Fruit fly (Drosophila melanogaster) whole organism, adult: Measurements from ENCODE around the gene CG15152.
A peak's percentile ranks its signal among the peaks of the same experiment; 100 is the strongest.

Experiments used
- CG11617 ChIP-seq: fragments of 200-800 bp; sonication (Bioruptor generic); optimal IDR thresholded peaks from 2 replicates; lab custom pipeline; 2017; ENCODE audit warnings: mild to moderate bottlenecking, missing biosample characterization, missing genetic modification reagents, missing genetic modification characterization
- CG12768 ChIP-seq: fragments of 200-800 bp; sonication (Bioruptor generic); optimal IDR thresholded peaks from 2 replicates; lab custom pipeline; 2017; ENCODE audit warnings: missing biosample characterization, missing genetic modification characterization, mild to moderate bottlenecking, moderate library complexity, missing genetic modification reagents
- CG14711 ChIP-seq: fragments of 200-800 bp; sonication (Bioruptor generic); optimal IDR thresholded peaks from 2 replicates; lab custom pipeline; 2018; ENCODE audit warnings: missing biosample characterization, mild to moderate bottlenecking, missing genetic modification characterization, moderate library complexity
- CG1620 ChIP-seq: fragments of 200-800 bp; sonication (Bioruptor generic); optimal IDR thresholded peaks from 2 replicates; lab custom pipeline; 2016; ENCODE audit warnings: missing biosample characterization, missing genetic modification characterization
- CG33017 ChIP-seq: fragments of 200-800 bp; sonication (Bioruptor generic); optimal IDR thresholded peaks from 2 replicates; lab custom pipeline; 2018; ENCODE audit warnings: missing biosample characterization, mild to moderate bottlenecking, missing genetic modification characterization, moderate library complexity
- CG5204 ChIP-seq: fragments of 200-800 bp; sonication (Bioruptor generic); optimal IDR thresholded peaks from 2 replicates; lab custom pipeline; 2016; ENCODE audit warnings: missing biosample characterization, missing genetic modification characterization
- CG7045 ChIP-seq: fragments of 200-800 bp; sonication (Bioruptor generic); optimal IDR thresholded peaks from 2 replicates; lab custom pipeline; 2017; ENCODE audit warnings: missing biosample characterization, mild to moderate bottlenecking, missing genetic modification characterization
- CG7101 ChIP-seq: fragments of 200-800 bp; sonication (Bioruptor generic); optimal IDR thresholded peaks from 2 replicates; lab custom pipeline; 2018; ENCODE audit warnings: missing biosample characterization, mild to moderate bottlenecking, missing genetic modification characterization, moderate library complexity
- Clk ChIP-seq: fragments of 200-800 bp; sonication (Bioruptor generic); optimal IDR thresholded peaks from 2 replicates; lab custom pipeline; 2017; ENCODE audit warnings: missing biosample characterization, missing genetic modification characterization
- Crg-1 ChIP-seq: fragments of 200-800 bp; sonication (Bioruptor generic); optimal IDR thresholded peaks from 2 replicates; lab custom pipeline; 2016; ENCODE audit warnings: missing biosample characterization, missing genetic modification characterization
- Hr96 ChIP-seq: fragments of 200-800 bp; sonication (Bioruptor generic); optimal IDR thresholded peaks from 2 replicates; lab custom pipeline; 2016; ENCODE audit warnings: missing biosample characterization, missing genetic modification characterization
- Mnt ChIP-seq: fragments of 200-800 bp; sonication (Bioruptor generic); optimal IDR thresholded peaks from 2 replicates; lab custom pipeline; 2016; ENCODE audit warnings: missing biosample characterization, mild to moderate bottlenecking, missing genetic modification characterization
- bab1 ChIP-seq: fragments of 200-800 bp; sonication (Bioruptor generic); optimal IDR thresholded peaks from 3 replicates; lab custom pipeline; 2019; ENCODE audit warnings: missing biosample characterization, mild to moderate bottlenecking, missing genetic modification characterization, moderate library complexity
- cic ChIP-seq: fragments of 200-800 bp; sonication (Bioruptor generic); optimal IDR thresholded peaks from 2 replicates; lab custom pipeline; 2017; ENCODE audit warnings: missing biosample characterization, mild to moderate bottlenecking, missing genetic modification characterization, moderate library complexity
- cnc ChIP-seq, 2 experiments: fragments of >200 bp; optimal IDR thresholded peaks; 2 replicates each; lab custom pipeline; 2017
- kay ChIP-seq: fragments of 200-800 bp; sonication (Bioruptor generic); peaks from one replicate; lab custom pipeline; 2016; ENCODE audit warnings: missing biosample characterization, missing genetic modification characterization, borderline replicate concordance
- ovo ChIP-seq: fragments of 200-800 bp; sonication (Bioruptor generic); optimal IDR thresholded peaks from 2 replicates; lab custom pipeline; 2016; ENCODE audit warnings: missing biosample characterization, missing genetic modification characterization
- pad ChIP-seq: fragments of 200-800 bp; sonication (Bioruptor generic); optimal IDR thresholded peaks from 3 replicates; lab custom pipeline; 2017; ENCODE audit warnings: missing biosample characterization, missing genetic modification characterization, mild to moderate bottlenecking, moderate library complexity, missing genetic modification reagents
- tj ChIP-seq: fragments of 200-800 bp; sonication (Bioruptor generic); optimal IDR thresholded peaks from 3 replicates; lab custom pipeline; 2017; ENCODE audit warnings: missing biosample characterization, mild to moderate bottlenecking, missing genetic modification characterization, moderate library complexity
- toe ChIP-seq: fragments of 200-800 bp; sonication (Bioruptor generic); optimal IDR thresholded peaks from 2 replicates; lab custom pipeline; 2016; ENCODE audit warnings: missing biosample characterization, missing genetic modification characterization

The CG15152 gene

DNA sequence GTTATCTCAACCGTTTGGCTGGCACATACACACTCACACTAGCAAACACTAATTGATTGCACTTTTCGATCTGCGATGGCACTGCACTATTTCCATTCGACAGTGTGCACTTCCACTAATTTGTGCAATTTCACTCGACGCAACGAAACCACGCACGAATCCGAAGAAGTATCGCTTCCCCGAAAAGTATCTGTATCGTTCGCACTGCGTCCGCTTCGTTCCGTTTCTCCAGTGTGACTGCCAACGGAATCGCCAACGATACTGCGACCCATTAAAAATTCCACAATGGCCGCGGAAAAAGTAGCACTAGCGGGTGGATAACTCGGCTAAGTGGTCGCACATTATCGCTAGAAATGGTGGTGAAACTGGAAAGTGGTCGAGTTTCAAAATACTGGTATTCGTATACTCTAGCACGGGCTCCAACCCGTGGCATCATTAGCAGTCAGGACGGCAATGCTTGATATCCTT is 37.9 kb downstream of the CG15152 start, which contains the start of gene Socs36E:
Socs36E (minus strand) TSS at position 246 of the 468 bp plus-strand sequence.
- TF ChIP-seq CG7045 (GFP tag; lab: Kevin White, UChicago) (no peak), ovo (GFP tag; lab: Kevin White, UChicago) (no peak), toe (GFP tag; lab: Kevin White, UChicago) (no peak), cic (GFP tag; lab: Kevin White, UChicago) (peak; percentile 26), bab1 (GFP tag; lab: Kevin White, UChicago) (peak; percentile 41), Clk (no peak), tj (peak; percentile 79), CG14711 (tag; lab: Kevin White, UChicago) (no peak), Mnt (GFP tag; lab: Kevin White, UChicago) (peak; percentile 57), CG7101 (tag; lab: Kevin White, UChicago) (no peak), CG12768 (GFP tag; lab: Kevin White, UChicago) (no peak), CG33017 (peak; percentile 8), CG1620 (GFP tag; lab: Kevin White, UChicago) (peak; percentile 34), Crg-1 (GFP tag; lab: Kevin White, UChicago) (no peak)

DNA sequence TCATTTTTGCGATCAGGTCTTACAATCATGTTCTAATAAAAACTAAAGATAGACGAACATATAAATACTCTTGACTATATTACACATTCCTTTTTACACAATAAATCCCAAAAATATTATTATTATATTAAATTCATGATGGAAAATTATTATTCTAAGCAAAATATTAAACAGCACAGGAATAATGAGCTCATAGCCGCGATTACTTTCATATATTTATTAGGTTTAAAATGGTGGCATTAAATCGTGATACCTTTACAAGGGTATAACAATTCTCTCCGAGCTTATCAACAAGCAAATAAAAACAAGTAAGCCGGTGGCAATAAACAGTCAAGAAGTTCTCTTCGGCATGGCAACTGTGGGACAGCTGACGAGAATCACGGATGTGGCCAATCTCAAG is 38.7 kb downstream of the CG15152 start, which contains the start of gene CG17681:
CG17681 (plus strand) TSS at position 56 of the 400 bp plus-strand sequence.
- no peak for TF ChIP-seq Mnt (GFP tag; lab: Kevin White, UChicago)
- TF ChIP-seq Crg-1 (GFP tag; lab: Kevin White, UChicago), result no peak
- no peak for TF ChIP-seq kay (GFP tag; lab: Kevin White, UChicago)
- peak; percentile 73 for TF ChIP-seq CG12768 (GFP tag; lab: Kevin White, UChicago)
- peak; percentile 25 for TF ChIP-seq toe (GFP tag; lab: Kevin White, UChicago)
- no peak for TF ChIP-seq CG5204 (GFP tag; lab: Kevin White, UChicago)
- no peak for TF ChIP-seq ovo (GFP tag; lab: Kevin White, UChicago)
- TF ChIP-seq CG14711 (tag; lab: Kevin White, UChicago), result peak; percentile 54
- peak; percentile 66 for TF ChIP-seq CG11617 (GFP tag; lab: Kevin White, UChicago)
- TF ChIP-seq pad, result peak; percentile 10
- no peak for TF ChIP-seq CG1620 (GFP tag; lab: Kevin White, UChicago)
- peak; percentile 54 for TF ChIP-seq cic (GFP tag; lab: Kevin White, UChicago)
- TF ChIP-seq CG7101 (tag; lab: Kevin White, UChicago), result peak; percentile 74
- no peak for TF ChIP-seq cnc (optimal IDR thresholded peaks at IDR 0.05; lab: Kevin White, UChicago)
- TF ChIP-seq CG7045 (GFP tag; lab: Kevin White, UChicago), result peak; percentile 76
- TF ChIP-seq bab1 (GFP tag; lab: Kevin White, UChicago), result peak; percentile 78
- TF ChIP-seq tj, result no peak
- TF ChIP-seq CG33017, result peak; percentile 77
- no peak for TF ChIP-seq Clk
- TF ChIP-seq Hr96 (GFP tag; lab: Kevin White, UChicago), result no peak

dm6 chr2L:18154551-18154950 is 40.2 kb downstream of the CG15152 start, which contains the start of gene CG15155:
CG15155 (plus strand) TSS chr2L:18154851.
- no peak for TF ChIP-seq Mnt (GFP tag; lab: Kevin White, UChicago)
- TF ChIP-seq CG7045 (GFP tag; lab: Kevin White, UChicago), result no peak
- no peak for TF ChIP-seq ovo (GFP tag; lab: Kevin White, UChicago)
- no peak for TF ChIP-seq bab1 (GFP tag; lab: Kevin White, UChicago)
- no peak for TF ChIP-seq tj
- no peak for TF ChIP-seq kay (GFP tag; lab: Kevin White, UChicago)
- no peak for TF ChIP-seq CG7101 (tag; lab: Kevin White, UChicago)
- no peak for TF ChIP-seq CG1620 (GFP tag; lab: Kevin White, UChicago)
- no peak for TF ChIP-seq CG11617 (GFP tag; lab: Kevin White, UChicago)
- TF ChIP-seq Crg-1 (GFP tag; lab: Kevin White, UChicago), result no peak
- TF ChIP-seq cic (GFP tag; lab: Kevin White, UChicago), result no peak
- no peak for TF ChIP-seq toe (GFP tag; lab: Kevin White, UChicago)
- TF ChIP-seq CG14711 (tag; lab: Kevin White, UChicago), result no peak
- no peak for TF ChIP-seq Hr96 (GFP tag; lab: Kevin White, UChicago)
- TF ChIP-seq pad, result no peak
- no peak for TF ChIP-seq Clk
- no peak for TF ChIP-seq CG5204 (GFP tag; lab: Kevin White, UChicago)

dm6 chr2L:18155877-18156276 is 41.5 kb downstream of the CG15152 start, which contains the start of gene CG5783:
CG5783 (plus strand) TSS chr2L:18156043.
- no peak for TF ChIP-seq CG33017
- peak; percentile 89 for TF ChIP-seq pad
- TF ChIP-seq ovo (GFP tag; lab: Kevin White, UChicago), result no peak

DNA sequence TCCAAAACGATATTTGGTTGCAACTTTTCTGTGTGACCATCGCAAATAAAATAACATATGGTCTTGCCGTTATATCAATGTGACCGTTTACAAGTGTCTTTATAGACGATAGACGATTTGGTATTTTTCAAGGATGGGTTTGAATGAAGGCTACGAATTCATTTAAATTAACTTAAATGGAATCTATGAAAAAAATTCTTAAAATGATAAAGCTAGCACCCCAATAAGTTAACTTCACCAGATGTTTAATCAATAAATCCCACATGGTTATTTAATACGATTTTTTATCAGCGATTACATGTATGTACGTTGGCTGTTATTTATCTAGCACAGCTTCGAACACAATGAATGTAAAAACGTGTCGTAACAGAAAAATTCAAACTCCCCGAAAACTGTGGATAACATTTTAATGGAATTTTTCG is 44.3 kb downstream of the CG15152 start:
- TF ChIP-seq CG33017, result no peak

DNA sequence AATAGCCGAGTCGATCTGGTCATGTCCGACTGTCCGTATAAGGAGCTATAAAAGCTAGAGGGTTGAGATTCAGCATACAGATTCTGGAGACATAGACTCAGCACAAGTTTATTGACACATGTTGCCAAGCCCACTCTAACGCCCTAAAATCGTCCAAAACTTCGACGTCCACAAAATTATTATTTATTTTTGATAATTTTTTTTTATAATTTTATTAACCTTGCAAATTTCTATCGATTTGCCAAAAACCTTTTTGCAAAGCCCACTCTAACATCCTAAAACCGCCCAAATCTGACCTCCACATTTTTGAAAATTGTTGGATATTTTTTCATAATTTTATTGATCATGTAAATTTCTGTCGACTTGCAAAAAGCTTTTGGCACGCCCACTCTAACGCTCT is 44.8 kb downstream of the CG15152 start, which contains the start of gene JMJD4:
JMJD4 (minus strand) TSS at position 101 of the 400 bp plus-strand sequence.
- TF ChIP-seq ovo (GFP tag; lab: Kevin White, UChicago) (no peak), CG12768 (GFP tag; lab: Kevin White, UChicago) (no peak), CG11617 (GFP tag; lab: Kevin White, UChicago) (no peak), Mnt (GFP tag; lab: Kevin White, UChicago) (no peak), CG33017 (no peak), CG5204 (GFP tag; lab: Kevin White, UChicago) (no peak), pad (no peak), kay (GFP tag; lab: Kevin White, UChicago) (no peak), bab1 (GFP tag; lab: Kevin White, UChicago) (no peak), cnc (optimal IDR thresholded peaks at IDR 0.05; lab: Kevin White, UChicago) (no peak), CG1620 (GFP tag; lab: Kevin White, UChicago) (no peak), Clk (no peak), CG7045 (GFP tag; lab: Kevin White, UChicago) (no peak)
